Worm (Caenorhabditis elegans) whole organism, L3 larva: Measurements from ENCODE around the gene ttr-38.

Experiments used
- R02D3.7 ChIP-seq: fragments of 150-350 bp; optimal IDR thresholded peaks from 2 replicates; lab custom pipeline; 2014; ENCODE audit warnings: missing biosample characterization, missing genetic modification characterization
- aly-2 ChIP-seq: fragments of 150-350 bp; optimal IDR thresholded peaks from 2 replicates; lab custom pipeline; 2014; ENCODE audit warnings: missing biosample characterization, missing genetic modification characterization
- ceh-16 ChIP-seq: sonication (generic microtip); optimal IDR thresholded peaks from 2 replicates; lab custom pipeline; 2017; ENCODE audit warnings: missing biosample characterization, missing genetic modification characterization
- elt-2 ChIP-seq: sonication (generic microtip); optimal IDR thresholded peaks from 2 replicates; lab custom pipeline; 2016; ENCODE audit warnings: missing genetic modification reagents, mild to moderate bottlenecking, missing genetic modification characterization, missing compliant biosample characterization
- elt-3 ChIP-seq, 3 experiments: fragments of 150-350 bp in 1 of 3; sonication (generic microtip) in 2 of 3; optimal IDR thresholded peaks; 2 replicates in 2 of 3; 4 replicates in 1 of 3; lab custom pipeline; 2014 to 2017; ENCODE audit warnings: missing biosample characterization in 3 of 3, missing genetic modification characterization in 3 of 3
- fkh-10 ChIP-seq: sonication (generic microtip); optimal IDR thresholded peaks from 2 replicates; lab custom pipeline; 2017; ENCODE audit warnings: missing biosample characterization, missing genetic modification reagents, missing genetic modification characterization
- lin-39 ChIP-seq: fragments of 150-350 bp; optimal IDR thresholded peaks from 2 replicates; lab custom pipeline; 2018; ENCODE audit warnings: missing biosample characterization, missing genetic modification reagents, missing genetic modification characterization
- nhr-25 ChIP-seq: sonication (generic microtip); optimal IDR thresholded peaks from 2 replicates; lab custom pipeline; 2017; ENCODE audit warnings: missing biosample characterization, missing genetic modification characterization
- nhr-76 ChIP-seq: fragments of 150-350 bp; sonication (generic microtip); optimal IDR thresholded peaks from 5 replicates; lab custom pipeline; 2014; ENCODE audit warnings: missing biosample characterization, missing genetic modification characterization
- pha-4 ChIP-seq: fragments of 150-350 bp; optimal IDR thresholded peaks from 2 replicates; lab custom pipeline; 2014; ENCODE audit warnings: missing biosample characterization, missing genetic modification reagents, missing genetic modification characterization
- pqm-1 ChIP-seq: fragments of 150-350 bp; optimal IDR thresholded peaks from 2 replicates; lab custom pipeline; 2017; ENCODE audit warnings: missing biosample characterization, missing genetic modification characterization, inconsistent platforms
- unc-39 ChIP-seq: sonication (generic microtip); optimal IDR thresholded peaks from 4 replicates; lab custom pipeline; 2017; ENCODE audit warnings: missing biosample characterization, missing genetic modification characterization
- ztf-11 ChIP-seq: fragments of 150-350 bp; optimal IDR thresholded peaks from 2 replicates; lab custom pipeline; 2014; ENCODE audit warnings: missing biosample characterization, missing genetic modification characterization

DNA sequence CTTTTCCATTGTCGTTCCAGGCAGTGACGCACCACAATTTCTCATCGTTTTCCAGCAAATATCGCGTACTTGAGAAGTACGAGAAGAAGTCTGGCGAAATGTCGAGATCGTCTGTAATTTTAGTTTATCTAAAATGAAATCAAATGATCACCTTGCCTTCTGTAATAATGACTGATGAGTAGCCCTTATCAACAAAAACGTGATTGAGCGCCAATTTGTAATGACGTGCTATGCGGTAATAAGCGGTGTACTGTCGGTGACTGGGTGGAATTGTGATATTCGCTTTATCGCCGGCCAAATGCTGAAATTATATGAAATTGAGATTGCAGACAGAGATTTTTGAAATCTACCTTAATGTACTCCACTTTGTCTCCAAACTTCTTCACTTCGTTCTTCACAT lies 18.8 kb downstream of the ttr-38 start:
- TF ChIP-seq ceh-16 (no peak), pqm-1 (tag; lab: Kevin White, UChicago) (peak; percentile 59), unc-39 (no peak), R02D3.7 (tag; lab: Kevin White, UChicago) (no peak), elt-2 (peak; percentile 71), aly-2 (tag; lab: Kevin White, UChicago) (no peak), pha-4 (tag; lab: Kevin White, UChicago) (no peak), ztf-11 (tag; lab: Kevin White, UChicago) (no peak), nhr-25 (no peak), elt-3 (tag; optimal IDR thresholded peaks at IDR 0.05; lab: Kevin White, UChicago) (no peak), nhr-76 (tag; lab: Kevin White, UChicago) (no peak), fkh-10 (GFP tag; lab: Kevin White, UChicago) (no peak), lin-39 (tag; lab: Kevin White, UChicago) (no peak)
